Fruit fly (Drosophila melanogaster) whole organism: ENCODE measurements around the gene CG10019.

Experiments
- Dll ChIP-seq: fragments of >200 bp; optimal IDR thresholded peaks from 2 replicates; lab custom pipeline; 2017
- EcR ChIP-seq, 2 experiments: fragments of >200 bp; optimal IDR thresholded peaks; 2 replicates each; lab custom pipeline; 2017; ENCODE audit warnings: missing biosample characterization in 2 of 2, missing genetic modification characterization in 2 of 2, missing genetic modification reagents in 2 of 2
- pan ChIP-seq: fragments of >200 bp; optimal IDR thresholded peaks from 2 replicates; lab custom pipeline; 2017
- psq ChIP-seq: fragments of >200 bp; optimal IDR thresholded peaks from 2 replicates; lab custom pipeline; 2017
- usp ChIP-seq: fragments of >200 bp; optimal IDR thresholded peaks from 2 replicates; lab custom pipeline; 2017; ENCODE audit warnings: missing biosample characterization, missing genetic modification characterization, mixed read lengths

- TF ChIP-seq usp (GFP tag; lab: Kevin White, UChicago) (no peak), psq (lab: Kevin White, UChicago) (no peak), pan (lab: Kevin White, UChicago) (no peak), Dll (lab: Kevin White, UChicago) (no peak), EcR (GFP tag; optimal IDR thresholded peaks at IDR 0.05; lab: Kevin White, UChicago) (no peak)
These were observed 57.9 kb downstream of the CG10019 start for dm6 chr2L:3788150-3788549.
